Worm (Caenorhabditis elegans) whole organism, late embryonic: ENCODE measurements around the gene T05C3.6.

ENCODE experiments used
- C08G9.2 ChIP-seq: sonication (generic microtip); optimal IDR thresholded peaks from 2 replicates; lab custom pipeline; 2016; ENCODE audit warnings: mild to moderate bottlenecking, missing genetic modification characterization, moderate library complexity, missing compliant biosample characterization
- C38D4.7 ChIP-seq: fragments of 200-800 bp; sonication (Bioruptor generic); optimal IDR thresholded peaks from 2 replicates; lab custom pipeline; 2018; ENCODE audit warnings: mild to moderate bottlenecking, missing genetic modification characterization, moderate library complexity, missing compliant biosample characterization
- F13H6.1 ChIP-seq: sonication (generic microtip); optimal IDR thresholded peaks from 2 replicates; lab custom pipeline; 2016; ENCODE audit warnings: missing genetic modification characterization, missing compliant biosample characterization
- K02D7.2 ChIP-seq: sonication (generic microtip); optimal IDR thresholded peaks from 2 replicates; lab custom pipeline; 2017; ENCODE audit warnings: mild to moderate bottlenecking, missing genetic modification characterization, missing compliant biosample characterization
- Y22D7AL.16 ChIP-seq: sonication (generic microtip); optimal IDR thresholded peaks from 2 replicates; lab custom pipeline; 2016; ENCODE audit warnings: missing genetic modification characterization, missing compliant biosample characterization
- ahr-1 ChIP-seq: sonication (generic microtip); optimal IDR thresholded peaks from 2 replicates; lab custom pipeline; 2016; ENCODE audit warnings: missing genetic modification characterization, missing compliant biosample characterization
- ceh-18 ChIP-seq: sonication (generic microtip); optimal IDR thresholded peaks from 2 replicates; lab custom pipeline; 2016; ENCODE audit warnings: missing genetic modification characterization, missing compliant biosample characterization
- ceh-19 ChIP-seq: fragments of 200-800 bp; sonication (Bioruptor generic); optimal IDR thresholded peaks from 2 replicates; lab custom pipeline; 2018; ENCODE audit warnings: mild to moderate bottlenecking, missing genetic modification characterization, missing compliant biosample characterization
- ceh-2 ChIP-seq: sonication (generic microtip); optimal IDR thresholded peaks from 2 replicates; lab custom pipeline; 2016; ENCODE audit warnings: missing genotype, missing genetic modification characterization, missing compliant biosample characterization
- ceh-22 ChIP-seq: sonication (generic microtip); optimal IDR thresholded peaks from 2 replicates; lab custom pipeline; 2017; ENCODE audit warnings: missing biosample characterization, missing genetic modification characterization
- ceh-24 ChIP-seq: sonication (generic microtip); optimal IDR thresholded peaks from 2 replicates; lab custom pipeline; 2016; ENCODE audit warnings: mild to moderate bottlenecking, missing genetic modification characterization, missing compliant biosample characterization
- ceh-30 ChIP-seq: fragments of 150-350 bp; optimal IDR thresholded peaks from 2 replicates; lab custom pipeline; 2014; ENCODE audit warnings: missing biosample characterization, missing genetic modification characterization
- ceh-31 ChIP-seq: sonication (generic microtip); optimal IDR thresholded peaks from 2 replicates; lab custom pipeline; 2016; ENCODE audit warnings: missing genetic modification characterization, missing compliant biosample characterization
- ceh-34 ChIP-seq: sonication (generic microtip); optimal IDR thresholded peaks from 2 replicates; lab custom pipeline; 2016; ENCODE audit warnings: mild to moderate bottlenecking, missing genetic modification characterization, missing compliant biosample characterization
- ceh-48 ChIP-seq: sonication (generic microtip); optimal IDR thresholded peaks from 2 replicates; lab custom pipeline; 2016; ENCODE audit warnings: missing genetic modification characterization, inconsistent platforms, missing compliant biosample characterization
- ceh-6 ChIP-seq: fragments of 200-800 bp; sonication (Bioruptor generic); optimal IDR thresholded peaks from 2 replicates; lab custom pipeline; 2018; ENCODE audit warnings: mild to moderate bottlenecking, missing genetic modification characterization, missing compliant biosample characterization
- che-1 ChIP-seq: sonication (generic microtip); optimal IDR thresholded peaks from 2 replicates; lab custom pipeline; 2016; ENCODE audit warnings: mild to moderate bottlenecking, missing genetic modification characterization, missing compliant biosample characterization
- dmd-4 ChIP-seq: sonication (generic microtip); optimal IDR thresholded peaks from 2 replicates; lab custom pipeline; 2016; ENCODE audit warnings: borderline replicate concordance, missing genetic modification characterization, missing compliant biosample characterization
- elt-2 ChIP-seq: sonication (generic microtip); optimal IDR thresholded peaks from 2 replicates; lab custom pipeline; 2016; ENCODE audit warnings: missing genetic modification reagents, missing genetic modification characterization, missing compliant biosample characterization
- elt-4 ChIP-seq: sonication (generic microtip); optimal IDR thresholded peaks from 2 replicates; lab custom pipeline; 2016; ENCODE audit warnings: missing genetic modification characterization, missing compliant biosample characterization
- ets-4 ChIP-seq: sonication (generic microtip); optimal IDR thresholded peaks from 2 replicates; lab custom pipeline; 2016; ENCODE audit warnings: missing genetic modification characterization, missing compliant biosample characterization
- fax-1 ChIP-seq: sonication (generic microtip); optimal IDR thresholded peaks from 2 replicates; lab custom pipeline; 2016; ENCODE audit warnings: missing genotype, missing genetic modification characterization, missing compliant biosample characterization
- fkh-6 ChIP-seq: sonication (generic microtip); optimal IDR thresholded peaks from 2 replicates; lab custom pipeline; 2016; ENCODE audit warnings: missing genetic modification characterization, missing compliant biosample characterization
- gmeb-2 ChIP-seq: sonication (generic microtip); optimal IDR thresholded peaks from 2 replicates; lab custom pipeline; 2016; ENCODE audit warnings: missing genetic modification characterization, inconsistent platforms, missing compliant biosample characterization
- hlh-15 ChIP-seq: sonication (generic microtip); optimal IDR thresholded peaks from 2 replicates; lab custom pipeline; 2016; ENCODE audit warnings: missing genetic modification characterization, missing compliant biosample characterization
- hlh-6 ChIP-seq: sonication (generic microtip); optimal IDR thresholded peaks from 2 replicates; lab custom pipeline; 2016; ENCODE audit warnings: missing genotype, missing genetic modification characterization, missing compliant biosample characterization
- hlh-8 ChIP-seq: sonication (generic microtip); optimal IDR thresholded peaks from 2 replicates; lab custom pipeline; 2016; ENCODE audit warnings: missing genotype, missing genetic modification characterization, missing compliant biosample characterization
- lim-6 ChIP-seq: sonication (generic microtip); optimal IDR thresholded peaks from 2 replicates; lab custom pipeline; 2016; ENCODE audit warnings: missing genetic modification characterization, missing compliant biosample characterization
- lin-11 ChIP-seq: fragments of 200-800 bp; sonication (Bioruptor generic); optimal IDR thresholded peaks from 2 replicates; lab custom pipeline; 2018; ENCODE audit warnings: mild to moderate bottlenecking, missing genetic modification characterization, missing compliant biosample characterization
- madf-2 ChIP-seq: sonication (generic microtip); optimal IDR thresholded peaks from 2 replicates; lab custom pipeline; 2017; ENCODE audit warnings: missing genetic modification characterization, missing compliant biosample characterization
- nfya-1 ChIP-seq: sonication (generic microtip); optimal IDR thresholded peaks from 2 replicates; lab custom pipeline; 2017; ENCODE audit warnings: missing genetic modification characterization, mild to moderate bottlenecking, missing compliant biosample characterization, antibody characterized with exemption, moderate library complexity
- nhr-11 ChIP-seq: fragments of 150-350 bp; optimal IDR thresholded peaks from 2 replicates; lab custom pipeline; 2014; ENCODE audit warnings: missing biosample characterization, missing genetic modification characterization
- odd-2 ChIP-seq: sonication (generic microtip); optimal IDR thresholded peaks from 2 replicates; lab custom pipeline; 2017; ENCODE audit warnings: antibody characterized with exemption, mild to moderate bottlenecking, missing genetic modification characterization, missing compliant biosample characterization
- pat-9 ChIP-seq: fragments of 200-800 bp; sonication (Bioruptor generic); optimal IDR thresholded peaks from 2 replicates; lab custom pipeline; 2018; ENCODE audit warnings: mild to moderate bottlenecking, missing genetic modification characterization, moderate library complexity, missing compliant biosample characterization
- pha-2 ChIP-seq: sonication (generic microtip); optimal IDR thresholded peaks from 2 replicates; lab custom pipeline; 2017; ENCODE audit warnings: mild to moderate bottlenecking, missing genetic modification characterization, missing compliant biosample characterization
- pha-4 ChIP-seq: fragments of 150-350 bp; optimal IDR thresholded peaks from 2 replicates; lab custom pipeline; 2018; ENCODE audit warnings: missing biosample characterization, missing genetic modification reagents, missing genetic modification characterization
- pqm-1 ChIP-seq: sonication (generic microtip); optimal IDR thresholded peaks from 2 replicates; lab custom pipeline; 2016; ENCODE audit warnings: missing genetic modification characterization, missing compliant biosample characterization
- pros-1 ChIP-seq: fragments of 150-350 bp; optimal IDR thresholded peaks from 2 replicates; lab custom pipeline; 2014; ENCODE audit warnings: missing biosample characterization, missing genetic modification reagents, missing genetic modification characterization
- sdc-2 ChIP-seq: sonication (generic microtip); optimal IDR thresholded peaks from 2 replicates; lab custom pipeline; 2016; ENCODE audit warnings: missing genotype, missing genetic modification characterization, missing compliant biosample characterization
- sox-2 ChIP-seq: fragments of 200-800 bp; sonication (Bioruptor generic); IDR thresholded peaks from 2 replicates; pipeline ENCODE4 v1.3.6; 2022; ENCODE audit warnings: missing genetic modification reagents, missing genetic modification characterization, missing compliant biosample characterization
- sox-4 ChIP-seq: sonication (generic microtip); optimal IDR thresholded peaks from 2 replicates; lab custom pipeline; 2017; ENCODE audit warnings: mild to moderate bottlenecking, missing genetic modification characterization, inconsistent platforms, missing compliant biosample characterization
- syd-9 ChIP-seq: sonication (generic microtip); optimal IDR thresholded peaks from 2 replicates; lab custom pipeline; 2016; ENCODE audit warnings: mild to moderate bottlenecking, missing genetic modification characterization, moderate library complexity, missing compliant biosample characterization
- unc-3 ChIP-seq, 2 experiments: fragments of 200-800 bp in 1 of 2; sonication (Bioruptor generic) in 1 of 2; sonication (generic microtip) in 1 of 2; conservative IDR thresholded peaks in 1 of 2; optimal IDR thresholded peaks in 1 of 2; 2 replicates each; pipeline versions ENCODE4 v1.3.6 to Lab custom; 2016 to 2022; ENCODE audit warnings: missing compliant biosample characterization in 2 of 2, missing genetic modification characterization in 2 of 2, missing genetic modification reagents in 1 of 2
- unc-55 ChIP-seq: sonication (generic microtip); optimal IDR thresholded peaks from 2 replicates; lab custom pipeline; 2017; ENCODE audit warnings: missing biosample characterization, missing genetic modification reagents, missing genetic modification characterization
- unc-86 ChIP-seq: sonication (generic microtip); optimal IDR thresholded peaks from 2 replicates; lab custom pipeline; 2016; ENCODE audit warnings: missing genetic modification characterization, missing compliant biosample characterization
- zip-5 ChIP-seq: sonication (generic microtip); optimal IDR thresholded peaks from 2 replicates; lab custom pipeline; 2016; ENCODE audit warnings: missing genetic modification characterization, missing compliant biosample characterization

T05C3.6 gene

ce11 chrV:5499475-5499874 is 9.2 kb downstream of the T05C3.6 start:
- peak; percentile 66 for TF ChIP-seq nfya-1
- no peak for TF ChIP-seq hlh-8 (tag; lab: Kevin White, UChicago)
- no peak for TF ChIP-seq unc-86

ce11 chrV:5502701-5503100 is 12.5 kb downstream of the T05C3.6 start:
- TF ChIP-seq odd-2: no peak
- TF ChIP-seq lim-6 (tag; lab: Kevin White, UChicago): no peak
- no peak for TF ChIP-seq Y22D7AL.16 (tag; lab: Kevin White, UChicago)
- no peak for TF ChIP-seq dmd-4 (tag; lab: Kevin White, UChicago)
- no peak for TF ChIP-seq ceh-24 (tag; lab: Kevin White, UChicago)

ce11 chrV:5504295-5504694 is 14.1 kb downstream of the T05C3.6 start:
- no peak for TF ChIP-seq ceh-30 (tag; lab: Kevin White, UChicago)
- TF ChIP-seq C08G9.2 (tag; lab: Kevin White, UChicago): no peak
- TF ChIP-seq ceh-31: no peak
- no peak for TF ChIP-seq F13H6.1 (tag; lab: Kevin White, UChicago)
- no peak for TF ChIP-seq ahr-1
- TF ChIP-seq elt-2 (tag; lab: Kevin White, UChicago): no peak
- TF ChIP-seq syd-9 (tag; lab: Kevin White, UChicago): no peak
- no peak for TF ChIP-seq pqm-1 (tag; lab: Kevin White, UChicago)
- no peak for TF ChIP-seq ceh-18 (tag; lab: Kevin White, UChicago)
- no peak for TF ChIP-seq ceh-2 (tag; lab: Kevin White, UChicago)
- no peak for TF ChIP-seq unc-86
- TF ChIP-seq hlh-6 (tag; lab: Kevin White, UChicago): no peak
- TF ChIP-seq sdc-2 (tag; lab: Kevin White, UChicago): no peak
- TF ChIP-seq ceh-34 (tag; lab: Kevin White, UChicago): no peak
- no peak for TF ChIP-seq ets-4
- TF ChIP-seq fax-1 (tag; lab: Kevin White, UChicago): no peak
- TF ChIP-seq zip-5 (tag; lab: Kevin White, UChicago): no peak
- TF ChIP-seq pros-1 (tag; lab: Kevin White, UChicago): no peak

- TF ChIP-seq ceh-6: no peak
- TF ChIP-seq Y22D7AL.16 (tag; lab: Kevin White, UChicago): peak; percentile 49
- TF ChIP-seq unc-3 (GFP tag; conservative IDR thresholded peaks at IDR 0.05; lab: Robert Waterston, UW): peak; percentile 54; the same call in 1 of the 2 replicates
- TF ChIP-seq unc-3 (tag; optimal IDR thresholded peaks at IDR 0.05; lab: Kevin White, UChicago): no peak
- no peak for TF ChIP-seq pha-4 (tag; lab: Kevin White, UChicago)
- no peak for TF ChIP-seq nhr-11 (tag; lab: Kevin White, UChicago)
- peak; percentile 61 for TF ChIP-seq unc-55 (GFP tag; lab: Kevin White, UChicago)
- no peak for TF ChIP-seq lin-11
- no peak for TF ChIP-seq pha-2
- no peak for TF ChIP-seq fkh-6 (tag; lab: Kevin White, UChicago)
- TF ChIP-seq ceh-19 (GFP tag; lab: Kevin White, UChicago): peak; percentile 35
- no peak for TF ChIP-seq zip-5 (tag; lab: Kevin White, UChicago)
- no peak for TF ChIP-seq dmd-4 (tag; lab: Kevin White, UChicago)
- no peak for TF ChIP-seq ahr-1
- peak; percentile 46 for TF ChIP-seq C38D4.7 (GFP tag; lab: Kevin White, UChicago)
- TF ChIP-seq sox-2: no peak
- TF ChIP-seq madf-2: peak; percentile 64
- TF ChIP-seq sox-4: peak; percentile 16
- TF ChIP-seq hlh-15 (tag; lab: Kevin White, UChicago): no peak
- TF ChIP-seq ceh-48 (tag; lab: Kevin White, UChicago): peak; percentile 88
- no peak for TF ChIP-seq fax-1 (tag; lab: Kevin White, UChicago)
- TF ChIP-seq ceh-30 (tag; lab: Kevin White, UChicago): peak; percentile 80
- peak; percentile 50 for TF ChIP-seq gmeb-2
- TF ChIP-seq K02D7.2 (tag; lab: Kevin White, UChicago): no peak
- peak; percentile 54 for TF ChIP-seq pat-9 (tag; lab: Kevin White, UChicago)
- peak; percentile 18 for TF ChIP-seq sdc-2 (tag; lab: Kevin White, UChicago)
- TF ChIP-seq F13H6.1 (tag; lab: Kevin White, UChicago): peak; percentile 38
- no peak for TF ChIP-seq ceh-22 (tag; lab: Kevin White, UChicago)
- TF ChIP-seq che-1 (tag; lab: Kevin White, UChicago): no peak
- no peak for TF ChIP-seq elt-4 (tag; lab: Kevin White, UChicago)
- TF ChIP-seq ceh-2 (tag; lab: Kevin White, UChicago): peak; percentile 29
These were observed 14.7 kb downstream of the T05C3.6 start, which contains the start of the genes dnj-19 and nhr-47 for ce11 chrV:5504807-5505442. Gene dnj-19 (minus strand): TSS chrV:5504857. Gene nhr-47 (plus strand): TSS chrV:5505253.
